Fruit fly (Drosophila melanogaster): ENCODE data around the gene REPTOR.

Gene REPTOR

dm6 chr3R:24549834-24550233 is 32.8 kb downstream of the REPTOR start:
- TF ChIP-seq CG3726 (GFP tag; IDR thresholded peaks at IDR 0.05) (no peak), CG3163 (GFP tag; optimal IDR thresholded peaks at IDR 0.05) (no peak), CG14667 (GFP tag; IDR thresholded peaks at IDR 0.05) (no peak), CG5180 (GFP tag; optimal IDR thresholded peaks at IDR 0.05) (no peak), Tbp (GFP tag; optimal IDR thresholded peaks at IDR 0.05) (no peak), odd (GFP tag; optimal IDR thresholded peaks at IDR 0.05) (no peak), unpg (GFP tag; optimal IDR thresholded peaks at IDR 0.05) (no peak), CG1647 (GFP tag; optimal IDR thresholded peaks at IDR 0.05) (no peak), gcm (GFP tag; optimal IDR thresholded peaks at IDR 0.05) (no peak), Trl (optimal IDR thresholded peaks at IDR 0.05) (peak in 1 of 2 experiments; percentile 39), Trl (GFP tag; optimal IDR thresholded peaks at IDR 0.05) (no peak), row (GFP tag; IDR thresholded peaks at IDR 0.05) (no peak), stwl (tag; optimal IDR thresholded peaks at IDR 0.05) (no peak), CTCF (GFP tag; optimal IDR thresholded peaks at IDR 0.05) (no peak), CG33557 (GFP tag; optimal IDR thresholded peaks at IDR 0.05) (no peak), hbn (GFP tag; IDR thresholded peaks at IDR 0.05; ENCODE audit: partially characterized antibody) (no peak), Scr (GFP tag; IDR thresholded peaks at IDR 0.05; ENCODE audit: partially characterized antibody) (no peak), CG4328 (GFP tag; optimal IDR thresholded peaks at IDR 0.05) (no peak), CG10274 (GFP tag; optimal IDR thresholded peaks at IDR 0.05) (no peak), CG7357 (GFP tag; IDR thresholded peaks at IDR 0.05) (no peak), CG10959 (GFP tag; IDR thresholded peaks at IDR 0.05) (no peak), sqz (GFP tag; optimal IDR thresholded peaks at IDR 0.05) (peak; percentile 15), PHDP (tag; optimal IDR thresholded peaks at IDR 0.05) (no peak), ATbp (GFP tag; optimal IDR thresholded peaks at IDR 0.05) (no peak), ham (GFP tag; IDR thresholded peaks at IDR 0.05) (no peak), repo (GFP tag; optimal IDR thresholded peaks at IDR 0.05) (no peak), HLH4C (GFP tag; IDR thresholded peaks at IDR 0.05; ENCODE audit: partially characterized antibody) (no peak), bowl (GFP tag; IDR thresholded peaks at IDR 0.05) (no peak), TFAM (GFP tag; optimal IDR thresholded peaks at IDR 0.05) (no peak), CG13624 (GFP tag; optimal IDR thresholded peaks at IDR 0.05) (no peak), CG6689 (GFP tag; IDR thresholded peaks at IDR 0.05) (no peak), CG31388 (GFP tag; optimal IDR thresholded peaks at IDR 0.05) (no peak), CG13894 (tag; optimal IDR thresholded peaks at IDR 0.05) (peak; percentile 77), scrt (GFP tag; optimal IDR thresholded peaks at IDR 0.05) (peak; percentile 95), CG4854 (GFP tag; optimal IDR thresholded peaks at IDR 0.05) (no peak), NfI (GFP tag; optimal IDR thresholded peaks at IDR 0.05) (no peak), ken (GFP tag; IDR thresholded peaks at IDR 0.05) (no peak), dati (GFP tag; IDR thresholded peaks at IDR 0.05) (no peak), Sox100B (GFP tag; optimal IDR thresholded peaks at IDR 0.05) (no peak), Doc3 (GFP tag; IDR thresholded peaks at IDR 0.05; ENCODE audit: partially characterized antibody) (no peak), CrebB (tag; optimal IDR thresholded peaks at IDR 0.05) (no peak), Hand (GFP tag; optimal IDR thresholded peaks at IDR 0.05) (no peak), pho (GFP tag; optimal IDR thresholded peaks at IDR 0.05) (no peak), CG31224 (GFP tag; IDR thresholded peaks at IDR 0.05) (no peak), Sry-β (GFP tag; optimal IDR thresholded peaks at IDR 0.05) (no peak), chn (GFP tag; optimal IDR thresholded peaks at IDR 0.05) (no peak), grn (GFP tag; optimal IDR thresholded peaks at IDR 0.05) (no peak), Antp (GFP tag; optimal IDR thresholded peaks at IDR 0.05) (no peak), Nf-YA (GFP tag; IDR thresholded peaks at IDR 0.05) (no peak), knrl (GFP tag; IDR thresholded peaks at IDR 0.05; ENCODE audit: partially characterized antibody) (no peak), amos (GFP tag; IDR thresholded peaks at IDR 0.05; ENCODE audit: partially characterized antibody) (no peak; the same call in 1 of the 2 replicates), rib (GFP tag; IDR thresholded peaks at IDR 0.05) (no peak), en (GFP tag; optimal IDR thresholded peaks at IDR 0.05) (no peak)
